Fruit fly (Drosophila melanogaster) whole organism, prepupa: ENCODE data around the gene moi.

Experiments
- CG10631 ChIP-seq: fragments of 200-800 bp; sonication (Bioruptor generic); optimal IDR thresholded peaks from 2 replicates; lab custom pipeline; 2016; ENCODE audit warnings: missing biosample characterization, missing genetic modification characterization
- CG1621 ChIP-seq: fragments of 200-800 bp; sonication (Bioruptor generic); optimal IDR thresholded peaks from 3 replicates; lab custom pipeline; 2018; ENCODE audit warnings: missing biosample characterization, mild to moderate bottlenecking, missing genetic modification characterization
- CG31627 ChIP-seq: fragments of 200-800 bp; sonication (Bioruptor generic); optimal IDR thresholded peaks from 3 replicates; lab custom pipeline; 2016; ENCODE audit warnings: missing biosample characterization, missing genetic modification characterization
- CG34406 ChIP-seq: fragments of 200-800 bp; sonication (Bioruptor generic); optimal IDR thresholded peaks from 3 replicates; lab custom pipeline; 2016; ENCODE audit warnings: missing biosample characterization, missing genetic modification characterization
- CG4318 ChIP-seq: fragments of 200-800 bp; sonication (Bioruptor generic); optimal IDR thresholded peaks from 3 replicates; lab custom pipeline; 2017; ENCODE audit warnings: missing biosample characterization, mild to moderate bottlenecking, missing genetic modification characterization
- CG6163 ChIP-seq: fragments of 200-800 bp; sonication (Bioruptor generic); IDR thresholded peaks from 3 replicates; pipeline ENCODE4 v1.3.6; 2022; ENCODE audit warnings: missing biosample characterization, missing genetic modification characterization
- CG6792 ChIP-seq: fragments of 200-800 bp; sonication (Bioruptor generic); optimal IDR thresholded peaks from 3 replicates; lab custom pipeline; 2016; ENCODE audit warnings: missing biosample characterization, missing genetic modification characterization
- CG6854 ChIP-seq: fragments of 200-800 bp; sonication (Bioruptor generic); optimal IDR thresholded peaks from 2 replicates; lab custom pipeline; 2017; ENCODE audit warnings: missing biosample characterization, mild to moderate bottlenecking, missing genetic modification characterization
- CG7368 ChIP-seq: fragments of 200-800 bp; sonication (Bioruptor generic); optimal IDR thresholded peaks from 3 replicates; lab custom pipeline; 2016; ENCODE audit warnings: missing biosample characterization, missing genetic modification characterization
- CG8319 ChIP-seq: fragments of 200-800 bp; sonication (Bioruptor generic); optimal IDR thresholded peaks from 3 replicates; lab custom pipeline; 2016; ENCODE audit warnings: missing biosample characterization, missing genetic modification characterization
- CG8632 ChIP-seq: fragments of 200-800 bp; sonication (Bioruptor generic); optimal IDR thresholded peaks from 3 replicates; lab custom pipeline; 2016; ENCODE audit warnings: missing biosample characterization, missing genetic modification characterization
- CG9139 ChIP-seq: fragments of 200-800 bp; sonication (Bioruptor generic); optimal IDR thresholded peaks from 3 replicates; lab custom pipeline; 2017; ENCODE audit warnings: missing biosample characterization, mild to moderate bottlenecking, missing genetic modification characterization
- Eip93F ChIP-seq: fragments of 200-800 bp; sonication (Bioruptor generic); optimal IDR thresholded peaks from 2 replicates; lab custom pipeline; 2016; ENCODE audit warnings: missing biosample characterization, mild to moderate bottlenecking, missing genetic modification characterization
- Ets21C ChIP-seq: fragments of 200-800 bp; sonication (Bioruptor generic); optimal IDR thresholded peaks from 3 replicates; lab custom pipeline; 2016; ENCODE audit warnings: missing biosample characterization, missing genetic modification characterization
- Gug ChIP-seq: fragments of 200-800 bp; sonication (Bioruptor generic); IDR thresholded peaks from 2 replicates; pipeline ENCODE4 v1.3.6; 2022; ENCODE audit warnings: missing biosample characterization, missing genetic modification characterization
- Hr38 ChIP-seq: sonication (Bioruptor generic); optimal IDR thresholded peaks from 2 replicates; lab custom pipeline; 2016; ENCODE audit warnings: missing biosample characterization, missing genetic modification characterization
- Hr39 ChIP-seq: fragments of 200-800 bp; sonication (Bioruptor generic); optimal IDR thresholded peaks from 2 replicates; lab custom pipeline; 2016; ENCODE audit warnings: missing biosample characterization, missing genetic modification characterization
- Hr4 ChIP-seq: fragments of 200-800 bp; sonication (Bioruptor generic); optimal IDR thresholded peaks from 3 replicates; lab custom pipeline; 2016; ENCODE audit warnings: missing biosample characterization, missing genetic modification characterization
- Lpt ChIP-seq: fragments of 200-800 bp; sonication (Bioruptor generic); optimal IDR thresholded peaks from 3 replicates; lab custom pipeline; 2016; ENCODE audit warnings: missing biosample characterization, missing genetic modification characterization
- OdsH ChIP-seq: fragments of 200-800 bp; sonication (Bioruptor generic); optimal IDR thresholded peaks from 3 replicates; lab custom pipeline; 2016; ENCODE audit warnings: missing biosample characterization, missing genetic modification characterization
- Sox14 ChIP-seq: fragments of 200-800 bp; sonication (Bioruptor generic); optimal IDR thresholded peaks from 3 replicates; lab custom pipeline; 2016; ENCODE audit warnings: missing biosample characterization, missing genetic modification characterization
- achi ChIP-seq: fragments of 200-800 bp; sonication (Bioruptor generic); optimal IDR thresholded peaks from 3 replicates; lab custom pipeline; 2016; ENCODE audit warnings: missing biosample characterization, missing genetic modification characterization
- cyc ChIP-seq: fragments of 200-800 bp; sonication (Bioruptor generic); optimal IDR thresholded peaks from 3 replicates; lab custom pipeline; 2016; ENCODE audit warnings: missing biosample characterization, missing genetic modification characterization
- dac ChIP-seq: fragments of 200-800 bp; sonication (Bioruptor generic); optimal IDR thresholded peaks from 2 replicates; lab custom pipeline; 2017; ENCODE audit warnings: missing biosample characterization, mild to moderate bottlenecking, missing genetic modification characterization
- eg ChIP-seq: fragments of 200-800 bp; sonication (Bioruptor generic); IDR thresholded peaks from 3 replicates; pipeline ENCODE4 v1.3.6; 2022; ENCODE audit warnings: missing biosample characterization, missing genetic modification characterization
- esn ChIP-seq: fragments of 200-800 bp; sonication (Bioruptor generic); optimal IDR thresholded peaks from 2 replicates; lab custom pipeline; 2016; ENCODE audit warnings: missing biosample characterization, mild to moderate bottlenecking, missing genetic modification characterization, moderate library complexity
- fd59A ChIP-seq: fragments of 200-800 bp; sonication (Bioruptor generic); optimal IDR thresholded peaks from 2 replicates; lab custom pipeline; 2017; ENCODE audit warnings: missing biosample characterization, mild to moderate bottlenecking, missing genetic modification characterization, missing genetic modification reagents
- fd85E ChIP-seq: fragments of 200-800 bp; sonication (Bioruptor generic); optimal IDR thresholded peaks from 3 replicates; lab custom pipeline; 2016; ENCODE audit warnings: missing biosample characterization, missing genetic modification characterization
- lz ChIP-seq: fragments of 200-800 bp; sonication (Bioruptor generic); optimal IDR thresholded peaks from 3 replicates; lab custom pipeline; 2016; ENCODE audit warnings: missing biosample characterization, missing genetic modification characterization
- pdm3 ChIP-seq: fragments of 200-800 bp; sonication (Bioruptor generic); optimal IDR thresholded peaks from 3 replicates; lab custom pipeline; 2016; ENCODE audit warnings: missing biosample characterization, missing genetic modification characterization
- salr ChIP-seq, 2 experiments: fragments of 200-800 bp; sonication (Bioruptor generic); optimal IDR thresholded peaks; 3 replicates each; lab custom pipeline; 2016 to 2018; ENCODE audit warnings: missing biosample characterization in 2 of 2, missing genetic modification characterization in 2 of 2, mild to moderate bottlenecking in 1 of 2
- ss ChIP-seq, 2 experiments: fragments of 200-800 bp; sonication (Bioruptor generic); optimal IDR thresholded peaks; 2 replicates in 1 of 2; 3 replicates in 1 of 2; lab custom pipeline; 2017 to 2018; ENCODE audit warnings: mild to moderate bottlenecking in 2 of 2, missing biosample characterization in 2 of 2, missing genetic modification characterization in 2 of 2, moderate library complexity in 1 of 2
- svp ChIP-seq: fragments of 200-800 bp; sonication (Bioruptor generic); peaks from one replicate; lab custom pipeline; 2016; ENCODE audit warnings: missing biosample characterization, missing genetic modification characterization
- topi ChIP-seq: fragments of 200-800 bp; sonication (Bioruptor generic); optimal IDR thresholded peaks from 3 replicates; lab custom pipeline; 2016; ENCODE audit warnings: missing biosample characterization, missing genetic modification characterization
- vri ChIP-seq: fragments of 200-800 bp; sonication (Bioruptor generic); optimal IDR thresholded peaks from 3 replicates; lab custom pipeline; 2016; ENCODE audit warnings: missing biosample characterization, mild to moderate bottlenecking, missing genetic modification characterization

The moi gene

DNA sequence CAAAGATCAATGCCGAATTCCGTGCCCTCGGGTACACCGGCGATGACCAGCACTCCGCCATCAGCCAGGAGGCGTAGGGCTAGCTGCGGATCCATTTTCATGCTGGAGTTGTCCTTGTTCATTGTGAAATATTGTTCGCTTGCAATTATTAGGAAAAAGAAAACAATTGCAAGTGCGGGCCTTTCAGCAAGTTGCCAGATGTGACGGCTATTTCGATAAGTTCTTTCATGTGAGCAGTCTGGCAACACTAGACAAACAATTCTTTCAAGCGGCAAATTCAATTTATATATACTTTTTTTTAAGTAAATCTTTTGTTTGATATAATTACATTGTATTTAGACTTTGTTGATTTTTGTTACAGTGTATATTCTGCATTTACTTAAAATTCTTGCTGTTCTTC lies 2.8 kb upstream of the moi start, which contains the start of gene CG12320:
Gene CG12320 (minus strand): TSS at position 157 of the 400 bp plus-strand sequence.
- no peak for TF ChIP-seq Hr4 (GFP tag; lab: Kevin White, UChicago)
- TF ChIP-seq Sox14 = peak; percentile 52
- TF ChIP-seq Gug = no peak
- TF ChIP-seq esn (GFP tag; lab: Kevin White, UChicago) = peak; percentile 6
- no peak for TF ChIP-seq cyc (GFP tag; lab: Kevin White, UChicago)
- no peak for TF ChIP-seq CG9139
- no peak for TF ChIP-seq OdsH (GFP tag; lab: Kevin White, UChicago)
- no peak for TF ChIP-seq ss (GFP tag; optimal IDR thresholded peaks at IDR 0.05; lab: Kevin White, UChicago)
- TF ChIP-seq CG1621 (tag; lab: Kevin White, UChicago) = peak; percentile 49
- TF ChIP-seq, all 60 proteins: peak for 3

DNA sequence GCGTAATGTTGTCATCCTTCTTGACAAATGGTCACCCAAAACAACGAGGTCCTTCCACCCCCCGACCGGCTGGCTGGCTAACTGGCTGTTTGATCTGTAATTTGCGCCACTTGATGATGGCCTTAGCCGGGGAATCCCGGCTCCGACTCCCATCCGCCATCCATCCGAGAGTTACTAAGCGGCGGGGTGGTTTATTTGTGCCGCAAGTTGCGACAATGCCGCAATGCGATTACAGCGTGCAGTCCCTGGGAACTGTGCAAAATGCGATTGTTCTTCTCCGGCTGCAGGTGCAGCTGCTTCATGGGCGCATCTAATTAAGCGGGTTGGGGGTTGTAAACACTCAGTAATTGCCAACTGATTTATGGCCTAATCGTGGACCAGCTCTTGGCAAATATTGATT lies 4.7 kb downstream of the moi start:
- TF ChIP-seq Hr39 (GFP tag; lab: Kevin White, UChicago) (no peak), CG8632 (GFP tag; lab: Kevin White, UChicago) (no peak), svp (GFP tag; lab: Kevin White, UChicago) (no peak), Lpt (no peak), eg (no peak), Ets21C (no peak), Hr38 (GFP tag; lab: Kevin White, UChicago) (no peak), salr (GFP tag; optimal IDR thresholded peaks at IDR 0.05; lab: Kevin White, UChicago) (no peak), fd85E (GFP tag; lab: Kevin White, UChicago) (no peak), pdm3 (GFP tag; lab: Kevin White, UChicago) (no peak), esn (GFP tag; lab: Kevin White, UChicago) (no peak), achi (no peak), CG34406 (no peak), vri (GFP tag; lab: Kevin White, UChicago) (no peak), CG1621 (tag; lab: Kevin White, UChicago) (no peak), fd59A (GFP tag; lab: Kevin White, UChicago) (no peak)

DNA sequence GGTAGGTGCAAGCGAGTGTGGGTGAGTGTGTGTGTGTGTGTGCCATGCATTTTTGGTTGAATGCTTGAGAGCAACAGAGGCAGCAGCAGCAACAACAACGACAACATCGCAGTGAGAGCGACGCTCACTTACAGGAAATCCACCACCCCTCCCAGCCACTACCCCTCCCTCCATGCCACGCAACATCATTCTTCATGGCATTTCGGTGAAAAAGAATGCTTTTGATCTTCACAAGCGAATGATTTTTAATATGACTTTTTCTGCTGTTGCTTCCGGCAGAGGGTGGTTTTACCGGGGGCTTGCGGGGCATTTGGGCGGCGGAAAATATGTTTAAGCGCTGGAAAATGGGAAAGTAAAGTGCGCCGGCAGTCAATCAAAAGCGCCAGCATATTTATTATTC lies 6.3 kb downstream of the moi start:
- no peak for TF ChIP-seq fd85E (GFP tag; lab: Kevin White, UChicago)
- TF ChIP-seq CG6854 = no peak
- no peak for TF ChIP-seq lz (GFP tag; lab: Kevin White, UChicago)

DNA sequence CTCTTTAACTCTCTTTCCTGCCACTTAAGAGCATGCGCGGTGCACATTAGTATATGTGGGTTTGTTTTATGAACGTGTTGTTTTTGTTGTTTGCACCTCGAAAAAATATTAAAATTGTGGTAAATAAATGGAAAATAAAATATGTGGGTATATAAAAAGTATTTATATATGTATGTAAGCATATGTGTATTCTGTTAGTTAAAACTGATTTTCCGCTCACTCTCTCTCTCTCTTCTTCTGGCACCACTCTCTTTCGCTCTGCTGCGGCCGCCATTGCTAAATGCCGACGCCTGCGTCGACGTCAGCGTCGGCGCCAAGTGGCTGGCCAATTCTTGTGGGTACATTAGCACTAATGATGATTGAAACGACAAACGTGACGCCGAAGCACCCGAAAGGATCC lies 9.9 kb downstream of the moi start:
- TF ChIP-seq Eip93F (no peak), topi (GFP tag; lab: Kevin White, UChicago) (no peak), CG31627 (GFP tag; lab: Kevin White, UChicago) (no peak), CG8319 (GFP tag; lab: Kevin White, UChicago) (no peak), CG10631 (GFP tag; lab: Kevin White, UChicago) (no peak), CG7368 (GFP tag; lab: Kevin White, UChicago) (no peak), dac (no peak), CG4318 (no peak), fd59A (GFP tag; lab: Kevin White, UChicago) (no peak), fd85E (GFP tag; lab: Kevin White, UChicago) (no peak)

DNA sequence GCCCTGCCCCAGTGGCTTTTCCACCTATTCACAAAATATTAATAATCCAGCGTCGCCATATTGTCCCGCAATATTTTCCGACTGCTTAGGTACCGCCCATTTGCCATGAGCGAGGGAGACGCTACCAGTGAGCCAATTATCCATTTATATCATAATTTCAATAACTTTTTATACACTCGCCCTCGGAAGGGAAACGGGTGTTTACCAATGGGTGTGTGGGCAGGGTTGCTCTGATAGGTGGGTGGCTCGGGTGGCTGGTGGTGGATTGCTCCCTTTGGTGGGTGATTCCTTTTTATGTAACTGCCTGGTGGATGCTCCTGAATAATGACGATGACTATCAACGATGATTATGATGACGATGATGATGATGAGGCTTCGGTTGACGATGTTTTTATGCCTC lies 11.3 kb downstream of the moi start:
- no peak for TF ChIP-seq cyc (GFP tag; lab: Kevin White, UChicago)
- TF ChIP-seq CG10631 (GFP tag; lab: Kevin White, UChicago) = no peak
- TF ChIP-seq CG8632 (GFP tag; lab: Kevin White, UChicago) = no peak
- no peak for TF ChIP-seq salr (GFP tag; optimal IDR thresholded peaks at IDR 0.05; lab: Kevin White, UChicago)
- TF ChIP-seq Sox14 = no peak
- no peak for TF ChIP-seq CG6792
- TF ChIP-seq CG6163 (GFP tag; lab: Robert Waterston, UW) = no peak
